Worm (Caenorhabditis elegans): ENCODE measurements around the gene twk-4.

twk-4 gene

DNA sequence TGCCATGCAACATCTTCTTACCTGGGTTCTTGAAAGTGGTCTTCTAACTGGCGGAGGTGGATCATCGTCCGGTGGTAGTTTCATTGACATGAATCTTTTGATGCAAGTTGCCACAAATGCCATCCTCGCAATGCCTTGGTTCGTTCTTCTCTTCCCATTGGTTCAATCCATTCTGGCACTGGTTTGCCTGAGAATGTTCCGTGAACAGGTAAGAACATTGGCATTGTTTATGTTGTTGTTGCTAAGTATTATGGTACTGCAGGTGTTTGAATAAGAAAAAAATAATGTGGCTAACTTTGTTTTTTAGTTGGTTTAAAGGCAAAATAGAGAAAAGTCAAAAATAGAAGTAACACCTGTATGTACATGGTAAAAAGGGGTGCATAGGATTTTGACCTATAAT lies 50.3 kb downstream of the twk-4 start:
- TF ChIP-seq ceh-45 (GFP tag; IDR thresholded peaks at IDR 0.05) = no peak
- TF ChIP-seq ztf-16 (tag; optimal IDR thresholded peaks at IDR 0.05) = no peak
- TF ChIP-seq fkh-10 (GFP tag; optimal IDR thresholded peaks at IDR 0.05) = no peak
- no peak for TF ChIP-seq ceh-19 (GFP tag; optimal IDR thresholded peaks at IDR 0.05)
- TF ChIP-seq ceh-31 (tag; optimal IDR thresholded peaks at IDR 0.05) = no peak
- no peak for TF ChIP-seq pha-2 (tag; optimal IDR thresholded peaks at IDR 0.05)
- no peak for TF ChIP-seq ceh-24 (tag; optimal IDR thresholded peaks at IDR 0.05)
- no peak for TF ChIP-seq ceh-18 (tag; optimal IDR thresholded peaks at IDR 0.05)
- TF ChIP-seq ceh-30 (tag; optimal IDR thresholded peaks at IDR 0.05) = no peak
- no peak for TF ChIP-seq rnt-1 (tag; optimal IDR thresholded peaks at IDR 0.05)
- TF ChIP-seq ceh-2 (tag; optimal IDR thresholded peaks at IDR 0.05) = no peak
- no peak for TF ChIP-seq hlh-6 (tag; optimal IDR thresholded peaks at IDR 0.05)
- TF ChIP-seq fax-1 (tag; optimal IDR thresholded peaks at IDR 0.05) = no peak
- TF ChIP-seq K02D7.2 (tag; optimal IDR thresholded peaks at IDR 0.05) = no peak
- TF ChIP-seq ceh-48 (tag; optimal IDR thresholded peaks at IDR 0.05) = no peak
- no peak for TF ChIP-seq dve-1 (tag; optimal IDR thresholded peaks at IDR 0.05)
- TF ChIP-seq ceh-9 (tag; optimal IDR thresholded peaks at IDR 0.05) = no peak

DNA sequence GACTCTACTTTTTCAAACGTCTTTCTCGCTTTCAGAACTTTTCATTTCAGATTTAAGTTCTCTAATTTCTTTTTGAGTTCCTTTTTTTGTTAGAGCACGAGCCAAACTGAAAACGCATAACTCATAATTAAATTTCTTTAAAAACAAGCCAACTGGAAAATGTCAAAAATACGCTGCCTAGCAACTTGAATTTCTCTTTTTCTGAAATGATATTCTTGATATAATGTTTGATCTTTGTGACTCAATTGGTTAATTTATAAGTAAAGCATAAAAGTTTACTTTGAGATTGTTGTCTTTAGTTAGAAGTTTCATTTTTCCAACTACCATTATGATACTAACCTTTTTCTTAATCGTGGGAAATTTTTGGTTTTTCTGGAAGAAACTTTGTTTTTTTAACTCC lies 53.0 kb downstream of the twk-4 start:
- TF ChIP-seq hlh-15 (tag; optimal IDR thresholded peaks at IDR 0.05) (no peak), unc-55 (GFP tag; optimal IDR thresholded peaks at IDR 0.05) (no peak), ahr-1 (tag; optimal IDR thresholded peaks at IDR 0.05) (no peak)

DNA sequence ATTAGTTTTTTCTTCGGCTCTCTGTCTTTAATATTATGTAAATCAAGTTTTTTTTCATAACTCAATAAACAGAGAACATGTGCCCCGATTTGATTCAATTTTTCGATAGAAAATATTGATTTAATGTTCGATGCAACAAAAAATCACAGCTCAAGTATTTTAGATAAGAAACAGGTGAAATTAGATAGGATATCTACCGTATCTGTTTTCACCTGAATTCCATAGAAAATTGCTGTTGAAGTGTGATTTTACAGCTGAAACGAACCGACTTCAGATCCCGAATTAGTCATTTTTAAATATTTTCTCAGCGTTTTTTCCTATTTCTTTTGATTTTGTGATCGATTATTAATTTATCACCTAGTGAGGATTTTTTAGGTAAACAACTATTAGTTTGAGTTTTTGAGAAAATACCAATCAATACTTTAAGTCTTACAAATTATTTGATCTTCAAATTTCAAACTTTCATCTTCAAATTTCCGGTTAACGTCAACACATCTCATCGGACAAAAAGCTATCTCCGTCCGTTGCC lies 54.9 kb downstream of the twk-4 start, which contains the start of gene Y9C2UA.1:
Y9C2UA.1 (plus strand) TSS at position 479 of the 529 bp plus-strand sequence.
- no peak for TF ChIP-seq lim-6 (tag; optimal IDR thresholded peaks at IDR 0.05)
- no peak for TF ChIP-seq hlh-13 (GFP tag; optimal IDR thresholded peaks at IDR 0.05)
- TF ChIP-seq hlh-6 (tag; optimal IDR thresholded peaks at IDR 0.05) = no peak
- no peak for TF ChIP-seq ref-2 (tag; optimal IDR thresholded peaks at IDR 0.05)
- no peak for TF ChIP-seq ceh-18 (tag; optimal IDR thresholded peaks at IDR 0.05)
- TF ChIP-seq nfya-1 (tag; optimal IDR thresholded peaks at IDR 0.05) = no peak
- TF ChIP-seq syd-9 (tag; optimal IDR thresholded peaks at IDR 0.05) = no peak
- no peak for TF ChIP-seq pha-4 (tag; optimal IDR thresholded peaks at IDR 0.05)
- no peak for TF ChIP-seq K09A11.1 (tag; optimal IDR thresholded peaks at IDR 0.05; ENCODE audit: insufficient read depth)
- TF ChIP-seq ceh-2 (tag; optimal IDR thresholded peaks at IDR 0.05) = no peak
- TF ChIP-seq pax-1 (tag; optimal IDR thresholded peaks at IDR 0.05) = no peak
- TF ChIP-seq mec-3 (tag; optimal IDR thresholded peaks at IDR 0.05; ENCODE audit: borderline replicate concordance) = no peak
- TF ChIP-seq hlh-15 (tag; optimal IDR thresholded peaks at IDR 0.05) = no peak
- TF ChIP-seq tbx-7 (tag; optimal IDR thresholded peaks at IDR 0.05) = no peak
- TF ChIP-seq dmd-4 (tag; optimal IDR thresholded peaks at IDR 0.05; ENCODE audit: borderline replicate concordance) = no peak

DNA sequence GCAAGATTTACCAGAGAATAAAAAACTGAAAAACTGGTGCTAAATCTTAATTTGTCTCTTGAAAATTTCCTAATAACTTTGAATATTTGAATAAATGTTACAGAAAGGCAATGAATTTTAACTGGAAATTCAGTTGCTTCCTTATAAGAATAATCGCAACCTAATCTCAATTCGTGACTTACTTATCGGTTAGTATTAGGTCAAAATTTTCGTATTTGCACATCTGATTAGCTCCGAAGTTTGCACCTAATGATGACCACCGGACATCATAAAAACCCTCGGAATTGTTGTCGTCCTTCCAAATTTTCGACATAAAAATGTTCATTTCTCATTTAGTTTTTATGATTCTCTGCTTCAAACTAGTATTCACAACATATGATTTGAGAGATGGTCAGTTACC lies 56.3 kb downstream of the twk-4 start, which contains the start of gene C16D2.3:
C16D2.3 (plus strand) TSS at position 301 of the 400 bp plus-strand sequence.
- TF ChIP-seq ceh-18 (tag; optimal IDR thresholded peaks at IDR 0.05) (no peak), elt-4 (tag; optimal IDR thresholded peaks at IDR 0.05) (no peak), C08G9.2 (tag; optimal IDR thresholded peaks at IDR 0.05) (no peak), fkh-6 (tag; optimal IDR thresholded peaks at IDR 0.05) (no peak), ref-2 (tag; optimal IDR thresholded peaks at IDR 0.05) (no peak), K02D7.2 (tag; optimal IDR thresholded peaks at IDR 0.05) (no peak), nhr-232 (tag; optimal IDR thresholded peaks at IDR 0.05) (no peak), K09A11.1 (tag; optimal IDR thresholded peaks at IDR 0.05; ENCODE audit: insufficient read depth) (no peak), hlh-30 (tag; optimal IDR thresholded peaks at IDR 0.05; ENCODE audit: insufficient read depth) (no peak), pag-3 (tag; optimal IDR thresholded peaks at IDR 0.05; ENCODE audit: borderline replicate concordance) (no peak), C38D4.7 (GFP tag; optimal IDR thresholded peaks at IDR 0.05) (no peak)

Measured in whole organism, late embryonic.